Fruit fly (Drosophila melanogaster) whole organism, wandering third instar larva: ENCODE data around the gene Hrs.
A peak's percentile ranks its signal among the peaks of the same experiment; 100 is the strongest.

Experiments used
- Abd-B ChIP-seq: fragments of >200 bp; optimal IDR thresholded peaks from 2 replicates; lab custom pipeline; 2017; ENCODE audit warnings: missing biosample characterization, missing genetic modification characterization
- CG32264 ChIP-seq: fragments of 200-800 bp; sonication (Bioruptor generic); optimal IDR thresholded peaks from 2 replicates; lab custom pipeline; 2016; ENCODE audit warnings: missing biosample characterization, missing genetic modification characterization
- CG9705 ChIP-seq: fragments of 200-800 bp; sonication (Bioruptor generic); optimal IDR thresholded peaks from 2 replicates; lab custom pipeline; 2018; ENCODE audit warnings: missing biosample characterization, mild to moderate bottlenecking, missing genetic modification characterization
- CrebA ChIP-seq: fragments of 200-800 bp; sonication (Bioruptor generic); optimal IDR thresholded peaks from 2 replicates; lab custom pipeline; 2016; ENCODE audit warnings: missing biosample characterization, mild to moderate bottlenecking, missing genetic modification characterization, borderline replicate concordance
- Dfd ChIP-seq: fragments of >200 bp; optimal IDR thresholded peaks from 2 replicates; lab custom pipeline; 2017; ENCODE audit warnings: missing biosample characterization, missing genetic modification characterization
- Dif ChIP-seq: fragments of 200-275, 200-300 bp; sonication (Bioruptor generic); optimal IDR thresholded peaks from 2 replicates; lab custom pipeline; 2018; ENCODE audit warnings: missing biosample characterization, missing genetic modification characterization; ENCODE audit not compliant: partially characterized antibody
- GATAd ChIP-seq: sonication (Bioruptor generic); optimal IDR thresholded peaks from 2 replicates; lab custom pipeline; 2016; ENCODE audit warnings: missing biosample characterization, missing genetic modification characterization
- HLH106 ChIP-seq: fragments of 200-800 bp; optimal IDR thresholded peaks from 3 replicates; lab custom pipeline; 2019; ENCODE audit warnings: missing biosample characterization, mild to moderate bottlenecking, missing genetic modification characterization, moderate library complexity
- Hnf4 ChIP-seq: fragments of 200-800 bp; sonication (Bioruptor generic); optimal IDR thresholded peaks from 2 replicates; lab custom pipeline; 2016; ENCODE audit warnings: missing biosample characterization, mild to moderate bottlenecking, missing genetic modification characterization
- Hr83 ChIP-seq: fragments of 200-300 bp; sonication (Bioruptor generic); optimal IDR thresholded peaks from 2 replicates; lab custom pipeline; 2016; ENCODE audit warnings: missing biosample characterization, mild to moderate bottlenecking, missing genetic modification characterization, moderate library complexity; ENCODE audit not compliant: poor library complexity, severe bottlenecking
- Jra ChIP-seq: sonication (Bioruptor generic); optimal IDR thresholded peaks from 2 replicates; lab custom pipeline; 2016; ENCODE audit warnings: missing biosample characterization, missing genetic modification characterization
- Mio ChIP-seq: sonication (Bioruptor generic); optimal IDR thresholded peaks from 2 replicates; lab custom pipeline; 2016; ENCODE audit warnings: missing biosample characterization, missing genetic modification characterization
- N ChIP-seq: fragments of >200 bp; optimal IDR thresholded peaks from 2 replicates; lab custom pipeline; 2018; ENCODE audit warnings: missing biosample characterization, missing external identifiers, missing genetic modification characterization
- OdsH ChIP-seq: fragments of 200-800 bp; sonication (Bioruptor generic); optimal IDR thresholded peaks from 2 replicates; lab custom pipeline; 2016; ENCODE audit warnings: missing biosample characterization, mild to moderate bottlenecking, missing genetic modification characterization
- Rel ChIP-seq, 2 experiments: fragments of 200-800 bp; sonication (Bioruptor generic) in 1 of 2; optimal IDR thresholded peaks; 2 replicates in 1 of 2; 3 replicates in 1 of 2; lab custom pipeline; 2016 to 2019; ENCODE audit warnings: mild to moderate bottlenecking in 2 of 2, missing biosample characterization in 2 of 2, missing genetic modification characterization in 2 of 2, moderate library complexity in 1 of 2
- Sp1 ChIP-seq: fragments of 200-800 bp; sonication (Bioruptor generic); optimal IDR thresholded peaks from 3 replicates; lab custom pipeline; 2019; ENCODE audit warnings: missing biosample characterization, mild to moderate bottlenecking, missing genetic modification characterization, moderate library complexity
- br ChIP-seq: fragments of 200-800 bp; sonication (Bioruptor generic); optimal IDR thresholded peaks from 2 replicates; lab custom pipeline; 2016; ENCODE audit warnings: missing biosample characterization, missing genetic modification characterization
- brk ChIP-seq: fragments of 200-800 bp; sonication (Bioruptor generic); optimal IDR thresholded peaks from 2 replicates; lab custom pipeline; 2016; ENCODE audit warnings: missing biosample characterization, mild to moderate bottlenecking, missing genetic modification characterization
- dl ChIP-seq, 2 experiments: fragments of 175-275, 200-275 bp in 1 of 2; fragments of 200-275 bp in 1 of 2; sonication (Bioruptor generic); optimal IDR thresholded peaks; lab custom pipeline; 2018; ENCODE audit warnings: mild to moderate bottlenecking in 2 of 2, missing biosample characterization in 2 of 2, missing genetic modification characterization in 2 of 2, moderate library complexity in 2 of 2; ENCODE audit not compliant: partially characterized antibody in 2 of 2, insufficient read depth in 1 of 2
- dmrt93B ChIP-seq: fragments of 200-800 bp; sonication (Bioruptor generic); optimal IDR thresholded peaks from 2 replicates; lab custom pipeline; 2018; ENCODE audit warnings: missing biosample characterization, mild to moderate bottlenecking, missing genetic modification characterization
- dsf ChIP-seq: sonication (Bioruptor generic); optimal IDR thresholded peaks from 2 replicates; lab custom pipeline; 2016; ENCODE audit warnings: missing biosample characterization, missing genetic modification characterization, borderline replicate concordance
- ey ChIP-seq: fragments of 200-800 bp; sonication (Bioruptor generic); optimal IDR thresholded peaks from 2 replicates; lab custom pipeline; 2016; ENCODE audit warnings: missing biosample characterization, missing genetic modification characterization
- foxo ChIP-seq, 2 experiments: fragments of 200-800 bp; sonication (Bioruptor generic); optimal IDR thresholded peaks; 2 replicates in 1 of 2; 3 replicates in 1 of 2; lab custom pipeline; 2016 to 2017; ENCODE audit warnings: missing biosample characterization in 2 of 2, missing genetic modification characterization in 2 of 2
- fru ChIP-seq: fragments of 200-800 bp; sonication (Bioruptor generic); optimal IDR thresholded peaks from 3 replicates; lab custom pipeline; 2016; ENCODE audit warnings: missing biosample characterization, mild to moderate bottlenecking, missing genetic modification characterization
- h ChIP-seq: fragments of 200-800 bp; sonication (Bioruptor generic); optimal IDR thresholded peaks from 3 replicates; lab custom pipeline; 2016; ENCODE audit warnings: missing biosample characterization, mild to moderate bottlenecking, missing genetic modification characterization
- jim ChIP-seq: fragments of 175-275, 200-325 bp; sonication (Bioruptor generic); optimal IDR thresholded peaks from 2 replicates; lab custom pipeline; 2016; ENCODE audit warnings: missing biosample characterization, mild to moderate bottlenecking, missing genetic modification characterization
- lola ChIP-seq: fragments of >200 bp; optimal IDR thresholded peaks from 2 replicates; lab custom pipeline; 2017; ENCODE audit warnings: missing biosample characterization, missing genetic modification characterization
- pan ChIP-seq: fragments of >200 bp; optimal IDR thresholded peaks from 2 replicates; lab custom pipeline; 2017
- psq ChIP-seq: fragments of 200-800 bp; sonication (Bioruptor generic); optimal IDR thresholded peaks from 3 replicates; lab custom pipeline; 2017; ENCODE audit warnings: missing biosample characterization, mild to moderate bottlenecking, missing genetic modification characterization, moderate library complexity
- rgr ChIP-seq: fragments of 200-800 bp; sonication (Bioruptor generic); optimal IDR thresholded peaks from 3 replicates; lab custom pipeline; 2016; ENCODE audit warnings: missing biosample characterization, mild to moderate bottlenecking, missing genetic modification characterization
- sage ChIP-seq: fragments of 200-800 bp; sonication (Bioruptor generic); optimal IDR thresholded peaks from 2 replicates; lab custom pipeline; 2016; ENCODE audit warnings: missing biosample characterization, mild to moderate bottlenecking, missing genetic modification characterization
- sv ChIP-seq: fragments of 200-800 bp; sonication (Bioruptor generic); optimal IDR thresholded peaks from 3 replicates; lab custom pipeline; 2016; ENCODE audit warnings: missing biosample characterization, missing genetic modification characterization
- usp ChIP-seq: fragments of >200 bp; optimal IDR thresholded peaks from 2 replicates; lab custom pipeline; 2017; ENCODE audit warnings: missing biosample characterization, missing genetic modification characterization

Gene Hrs

DNA sequence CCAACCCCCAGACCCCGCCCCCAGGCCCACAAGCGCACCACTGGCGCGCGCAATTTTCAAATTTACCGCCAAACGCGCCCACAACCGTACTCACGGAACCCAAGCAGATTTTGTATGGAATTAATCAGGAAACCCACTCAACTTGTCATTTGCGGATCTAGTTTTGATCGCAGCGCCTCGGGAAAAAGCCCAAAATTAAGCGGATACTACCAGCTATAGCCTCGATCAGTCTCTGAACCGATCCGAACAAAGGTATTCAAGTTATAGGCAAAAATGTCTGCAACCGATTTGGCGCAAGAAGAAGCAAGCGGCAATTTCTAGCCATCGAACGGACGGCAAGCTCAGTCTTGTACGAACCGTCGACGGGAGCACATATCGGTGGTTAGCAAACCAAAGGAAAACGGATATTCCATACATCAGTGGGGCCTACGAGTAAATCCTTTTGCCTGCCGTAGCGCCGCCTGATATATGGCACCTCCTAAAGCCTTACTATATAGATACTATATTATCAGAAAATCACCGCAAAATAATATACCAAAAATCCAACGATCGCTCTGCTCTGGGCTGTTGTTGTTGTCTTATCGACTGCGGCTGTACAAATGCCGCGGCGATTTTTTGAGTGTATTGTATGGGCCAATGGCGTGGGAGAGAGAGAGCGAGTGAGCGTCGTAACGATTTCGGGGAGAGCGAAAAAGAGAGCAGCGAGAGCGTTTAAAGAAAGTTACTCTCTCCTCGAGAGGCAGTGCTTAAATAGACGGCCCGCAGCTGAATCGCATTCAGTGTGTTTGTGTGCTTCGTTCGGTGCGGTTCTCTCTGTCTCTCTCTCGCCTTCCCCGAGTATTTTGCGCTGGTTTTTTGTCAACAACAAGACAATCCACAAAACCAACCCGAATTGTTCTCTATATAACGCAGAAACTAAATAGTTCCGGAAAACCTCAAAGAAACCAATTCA lies 12.9 kb downstream of the Hrs start, which contains the start of gene Pgk:
Pgk (minus strand) TSS at position 609 of the 952 bp plus-strand sequence.
- peak; percentile 59 for TF ChIP-seq HLH106
- peak; percentile 62 for TF ChIP-seq rgr (GFP tag; lab: Kevin White, UChicago)
- TF ChIP-seq sv: peak; percentile 54
- no peak for TF ChIP-seq N (GFP tag; lab: Kevin White, UChicago)
- no peak for TF ChIP-seq Abd-B (GFP tag; lab: Kevin White, UChicago)
- TF ChIP-seq GATAd (GFP tag; lab: Kevin White, UChicago): no peak
- TF ChIP-seq Mio (GFP tag; lab: Kevin White, UChicago): no peak
- TF ChIP-seq foxo (GFP tag; optimal IDR thresholded peaks at IDR 0.05; lab: Kevin White, UChicago): peak; percentile 38 to 47
- peak; percentile 27 for TF ChIP-seq psq (GFP tag; lab: Kevin White, UChicago)
- TF ChIP-seq h (GFP tag; lab: Kevin White, UChicago): peak; percentile 79
- TF ChIP-seq Sp1 (GFP tag; lab: Kevin White, UChicago): peak; percentile 87
- TF ChIP-seq dsf (GFP tag; lab: Kevin White, UChicago): peak; percentile 47
- TF ChIP-seq Jra (GFP tag; lab: Kevin White, UChicago): peak; percentile 43
- peak; percentile 66 for TF ChIP-seq Rel (GFP tag; optimal IDR thresholded peaks at IDR 0.05; lab: Kevin White, UChicago)
- peak; percentile 63 for TF ChIP-seq Rel (tag; optimal IDR thresholded peaks at IDR 0.05; lab: Kevin White, UChicago)
- TF ChIP-seq Hnf4 (GFP tag; lab: Kevin White, UChicago): peak; percentile 78
- TF ChIP-seq br (GFP tag; lab: Kevin White, UChicago): peak; percentile 61
- TF ChIP-seq CrebA (GFP tag; lab: Kevin White, UChicago): no peak
- TF ChIP-seq dl (GFP tag; optimal IDR thresholded peaks at IDR 0.05; lab: Kevin White, UChicago; ENCODE audit: insufficient read depth in 1 of 2, partially characterized antibody in 2 of 2): peak; percentile 98 to 99
- peak; percentile 80 for TF ChIP-seq sage (GFP tag; lab: Kevin White, UChicago)
- TF ChIP-seq jim (GFP tag; lab: Kevin White, UChicago): peak; percentile 49
- TF ChIP-seq Hr83: peak; percentile 85
- TF ChIP-seq brk (GFP tag; lab: Kevin White, UChicago): peak; percentile 44
- TF ChIP-seq pan (lab: Kevin White, UChicago): no peak
- TF ChIP-seq CG9705 (GFP tag; lab: Kevin White, UChicago): no peak
- TF ChIP-seq Dif (GFP tag; lab: Kevin White, UChicago): peak; percentile 100
- TF ChIP-seq usp (GFP tag; lab: Kevin White, UChicago): no peak
- TF ChIP-seq Dfd (GFP tag; lab: Kevin White, UChicago): no peak
- peak; percentile 35 for TF ChIP-seq ey (GFP tag; lab: Kevin White, UChicago)
- peak; percentile 64 for TF ChIP-seq CG32264 (GFP tag; lab: Kevin White, UChicago)
- TF ChIP-seq dmrt93B (GFP tag; lab: Kevin White, UChicago): no peak
- TF ChIP-seq fru (GFP tag; lab: Kevin White, UChicago): peak; percentile 66
- peak; percentile 20 for TF ChIP-seq OdsH (GFP tag; lab: Kevin White, UChicago)
- no peak for TF ChIP-seq lola

DNA sequence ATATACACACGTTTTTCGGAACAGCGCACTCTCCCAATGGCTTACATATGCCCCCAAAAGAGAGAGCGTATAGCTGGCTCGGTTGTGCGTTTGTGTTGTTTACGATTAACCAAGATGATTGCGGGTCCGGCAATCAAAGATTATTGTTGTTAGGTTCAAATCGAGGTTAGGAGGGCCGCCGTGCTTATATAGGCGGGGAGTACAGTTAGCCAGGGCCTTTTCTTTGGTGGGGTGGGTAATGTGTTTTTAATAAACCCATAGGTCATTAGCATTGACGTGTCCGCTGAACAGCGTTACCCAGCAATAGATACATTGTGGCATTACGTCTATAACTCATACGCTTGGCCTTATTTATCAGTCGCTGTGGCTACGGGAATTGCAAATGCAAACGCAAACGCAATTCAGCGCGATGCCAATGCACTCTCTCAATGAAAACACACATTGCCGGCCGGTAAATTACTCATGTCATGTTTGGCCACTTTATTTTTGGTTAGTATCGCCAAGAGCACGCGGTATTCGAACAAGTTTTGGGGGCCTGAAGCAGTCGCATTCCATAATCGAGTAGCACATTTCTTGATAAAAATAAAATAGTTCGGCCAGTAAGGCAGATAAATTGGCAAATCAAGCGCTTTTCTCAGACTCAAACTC lies 14.1 kb downstream of the Hrs start:
- TF ChIP-seq dl (GFP tag; optimal IDR thresholded peaks at IDR 0.05; lab: Kevin White, UChicago; ENCODE audit: insufficient read depth in 1 of 2, partially characterized antibody in 2 of 2) (peak in 1 of 2 experiments; percentile 15), CG9705 (GFP tag; lab: Kevin White, UChicago) (no peak), Rel (GFP tag; optimal IDR thresholded peaks at IDR 0.05; lab: Kevin White, UChicago) (no peak), Rel (tag; optimal IDR thresholded peaks at IDR 0.05; lab: Kevin White, UChicago) (peak; percentile 42)
